Fruit fly (Drosophila melanogaster): ENCODE measurements around the gene Ccdc39.
A peak's percentile ranks its signal among the peaks of the same experiment; 100 is the strongest.

The Ccdc39 gene

DNA sequence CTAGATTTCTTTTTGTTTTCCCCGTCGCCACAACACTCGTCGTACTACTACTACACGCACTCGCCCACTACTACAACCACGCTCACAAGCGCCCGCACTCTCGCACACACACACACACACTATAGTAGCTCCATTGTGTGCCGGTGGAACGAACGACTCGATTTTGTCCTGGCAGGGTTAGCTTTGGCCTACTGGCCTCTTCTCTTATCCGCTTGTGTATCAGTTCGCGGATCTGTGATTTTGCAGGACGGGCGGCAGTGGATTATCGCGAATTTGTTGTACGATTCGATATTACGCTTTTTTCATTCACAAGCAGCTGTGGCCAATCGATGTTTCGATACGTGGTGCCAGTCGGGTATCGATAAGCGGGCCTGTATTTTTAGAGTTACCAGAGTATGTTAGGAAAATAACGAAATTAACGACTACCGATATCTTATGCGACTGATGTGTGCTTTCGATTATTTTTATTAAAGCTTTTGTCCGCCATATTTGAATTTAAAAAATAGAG, 36.6 kb upstream of the Ccdc39 start, which contains the start of gene CG14657 (continued):
- TF ChIP-seq CrebB (tag; optimal IDR thresholded peaks at IDR 0.05) (peak; percentile 13), CG6683 (GFP tag; optimal IDR thresholded peaks at IDR 0.05) (peak; percentile 44), Vsx1 (GFP tag; optimal IDR thresholded peaks at IDR 0.05) (no peak), CG17568 (GFP tag; optimal IDR thresholded peaks at IDR 0.05) (no peak), Dp (GFP tag; optimal IDR thresholded peaks at IDR 0.05) (peak; percentile 94), Sin3A (optimal IDR thresholded peaks at IDR 0.05) (peak; percentile 75), dati (GFP tag; IDR thresholded peaks at IDR 0.05) (no peak), HLH4C (GFP tag; IDR thresholded peaks at IDR 0.05; ENCODE audit: partially characterized antibody) (peak; percentile 95), CG11093 (GFP tag; IDR thresholded peaks at IDR 0.05) (no peak), tll (GFP tag; optimal IDR thresholded peaks at IDR 0.05) (no peak), CG10979 (tag; optimal IDR thresholded peaks at IDR 0.05) (peak; percentile 14), CG3065 (GFP tag; optimal IDR thresholded peaks at IDR 0.05) (no peak), Ptx1 (GFP tag; IDR thresholded peaks at IDR 0.05) (no peak), CG12942 (GFP tag; optimal IDR thresholded peaks at IDR 0.05) (no peak), Lim3 (GFP tag; IDR thresholded peaks at IDR 0.05) (no peak), CG14965 (GFP tag; optimal IDR thresholded peaks at IDR 0.05; ENCODE audit: borderline replicate concordance) (no peak), row (GFP tag; IDR thresholded peaks at IDR 0.05) (peak; percentile 21; the same call in 1 of the 3 replicates), Dfd (GFP tag; optimal IDR thresholded peaks at IDR 0.05) (no peak), CG8924 (tag; optimal IDR thresholded peaks at IDR 0.05) (peak; percentile 51), schlank (tag; optimal IDR thresholded peaks at IDR 0.05) (no peak), btn (GFP tag; optimal IDR thresholded peaks at IDR 0.05) (no peak), her (GFP tag; optimal IDR thresholded peaks at IDR 0.05) (no peak), CG10321 (GFP tag; IDR thresholded peaks at IDR 0.05) (no peak), Ravus (GFP tag; IDR thresholded peaks at IDR 0.05) (no peak), CG9609 (GFP tag; optimal IDR thresholded peaks at IDR 0.05) (no peak), CG10654 (GFP tag; optimal IDR thresholded peaks at IDR 0.05) (no peak), fd96Cb (tag; optimal IDR thresholded peaks at IDR 0.05) (no peak), tna (GFP tag; IDR thresholded peaks at IDR 0.05; ENCODE audit: partially characterized antibody) (peak; percentile 89), ewg (GFP tag; optimal IDR thresholded peaks at IDR 0.05) (no peak), CG6254 (GFP tag; optimal IDR thresholded peaks at IDR 0.05) (no peak), CG6689 (GFP tag; IDR thresholded peaks at IDR 0.05) (no peak), Doc2 (GFP tag; IDR thresholded peaks at IDR 0.05) (no peak), caup (GFP tag; optimal IDR thresholded peaks at IDR 0.05; ENCODE audit: severe bottlenecking) (no peak), sisA (GFP tag; IDR thresholded peaks at IDR 0.05) (no peak), CG14050 (GFP tag; IDR thresholded peaks at IDR 0.05) (no peak), Sry-β (GFP tag; optimal IDR thresholded peaks at IDR 0.05) (no peak), CG34422 (GFP tag; IDR thresholded peaks at IDR 0.05) (peak; percentile 76; the same call in 1 of the 3 replicates), gro (GFP tag; optimal IDR thresholded peaks at IDR 0.05) (peak; percentile 32), lov (optimal IDR thresholded peaks at IDR 0.05) (no peak), lov (GFP tag; IDR thresholded peaks at IDR 0.05) (no peak), prd (optimal IDR thresholded peaks at IDR 0.05) (no peak), prd (GFP tag; IDR thresholded peaks at IDR 0.05) (no peak), crc (GFP tag; optimal IDR thresholded peaks at IDR 0.05) (no peak), E2f1 (GFP tag; IDR thresholded peaks at IDR 0.05) (no peak), CG18476 (GFP tag; optimal IDR thresholded peaks at IDR 0.05) (no peak), Mes4 (GFP tag; optimal IDR thresholded peaks at IDR 0.05) (peak; percentile 8), D19B (GFP tag; optimal IDR thresholded peaks at IDR 0.05) (no peak), CG2116 (GFP tag; optimal IDR thresholded peaks at IDR 0.05) (peak; percentile 88), dimm (GFP tag; IDR thresholded peaks at IDR 0.05) (no peak), Dad (GFP tag; optimal IDR thresholded peaks at IDR 0.05) (no peak), hth (optimal IDR thresholded peaks at IDR 0.05) (no peak), lmd (GFP tag; IDR thresholded peaks at IDR 0.05) (no peak)
